Worm (Caenorhabditis elegans) whole organism, L2 larva: Measurements from ENCODE around the gene mltn-9.

Experiments used
- C34F6.9 ChIP-seq: fragments of 150-350 bp; optimal IDR thresholded peaks from 2 replicates; lab custom pipeline; 2014; ENCODE audit warnings: missing biosample characterization, missing genetic modification characterization
- F13H6.1 ChIP-seq: sonication (generic microtip); optimal IDR thresholded peaks from 2 replicates; lab custom pipeline; 2016; ENCODE audit warnings: missing genetic modification characterization, missing compliant biosample characterization
- R02D3.7 ChIP-seq: fragments of 150-350 bp; optimal IDR thresholded peaks from 2 replicates; lab custom pipeline; 2014; ENCODE audit warnings: missing biosample characterization, missing genetic modification characterization
- Y55F3AM.14 ChIP-seq: fragments of 200-800 bp; sonication (Bioruptor generic); optimal IDR thresholded peaks from 2 replicates; lab custom pipeline; 2018; ENCODE audit warnings: mild to moderate bottlenecking, missing genetic modification characterization, missing compliant biosample characterization
- ZK546.5 ChIP-seq: sonication (generic microtip); optimal IDR thresholded peaks from 2 replicates; lab custom pipeline; 2017; ENCODE audit warnings: missing biosample characterization, missing genetic modification characterization
- alr-1 ChIP-seq: fragments of 150-350 bp; optimal IDR thresholded peaks from 2 replicates; lab custom pipeline; 2014; ENCODE audit warnings: missing biosample characterization, missing genetic modification characterization
- aly-2 ChIP-seq: fragments of 150-350 bp; optimal IDR thresholded peaks from 2 replicates; lab custom pipeline; 2014; ENCODE audit warnings: missing biosample characterization, missing genetic modification characterization
- ama-1 ChIP-seq: fragments of 150-350 bp; optimal IDR thresholded peaks from 2 replicates; lab custom pipeline; 2018; ENCODE audit warnings: inconsistent platforms
- blmp-1 ChIP-seq: sonication (generic microtip); optimal IDR thresholded peaks from 2 replicates; lab custom pipeline; 2017; ENCODE audit warnings: missing genetic modification characterization, mild to moderate bottlenecking, missing compliant biosample characterization, antibody characterized with exemption, moderate library complexity; ENCODE audit not compliant: insufficient read depth
- ceh-16 ChIP-seq: fragments of 150-350 bp; optimal IDR thresholded peaks from 2 replicates; lab custom pipeline; 2014; ENCODE audit warnings: missing biosample characterization, missing genetic modification characterization
- ceh-82 ChIP-seq: fragments of 150-350 bp; optimal IDR thresholded peaks from 2 replicates; lab custom pipeline; 2014; ENCODE audit warnings: missing biosample characterization, missing genetic modification characterization
- crh-2 ChIP-seq: sonication (generic microtip); optimal IDR thresholded peaks from 2 replicates; lab custom pipeline; 2017; ENCODE audit warnings: missing biosample characterization, missing genetic modification characterization
- dmd-4 ChIP-seq: sonication (generic microtip); optimal IDR thresholded peaks from 2 replicates; lab custom pipeline; 2017; ENCODE audit warnings: missing biosample characterization, missing genetic modification characterization
- egl-27 ChIP-seq: sonication (generic microtip); optimal IDR thresholded peaks from 3 replicates; lab custom pipeline; 2017; ENCODE audit warnings: missing biosample characterization, missing genetic modification reagents, missing genetic modification characterization
- elt-1 ChIP-seq: fragments of 150-350 bp; optimal IDR thresholded peaks from 2 replicates; lab custom pipeline; 2014; ENCODE audit warnings: missing biosample characterization, missing genetic modification characterization
- elt-3 ChIP-seq: sonication (generic microtip); optimal IDR thresholded peaks from 2 replicates; lab custom pipeline; 2017; ENCODE audit warnings: missing biosample characterization, missing genetic modification characterization
- fos-1 ChIP-seq: fragments of 150-350 bp; optimal IDR thresholded peaks from 2 replicates; lab custom pipeline; 2014; ENCODE audit warnings: missing biosample characterization, missing genetic modification characterization
- gmeb-1 ChIP-seq: fragments of 150-350 bp; optimal IDR thresholded peaks from 2 replicates; lab custom pipeline; 2014; ENCODE audit warnings: missing biosample characterization, missing genetic modification characterization
- lin-11 ChIP-seq: fragments of 150-350 bp; sonication (generic microtip); optimal IDR thresholded peaks from 2 replicates; lab custom pipeline; 2014; ENCODE audit warnings: missing biosample characterization, missing genetic modification characterization, inconsistent platforms, mixed read lengths
- lin-13 ChIP-seq: fragments of 150-350 bp; optimal IDR thresholded peaks from 2 replicates; lab custom pipeline; 2014; ENCODE audit warnings: missing biosample characterization, missing genetic modification reagents, missing genetic modification characterization
- lin-39 ChIP-seq: fragments of 150-350 bp; optimal IDR thresholded peaks from 2 replicates; lab custom pipeline; 2014; ENCODE audit warnings: missing biosample characterization, missing genetic modification reagents, missing genetic modification characterization
- lsy-2 ChIP-seq, 2 experiments: fragments of 150-350 bp in 1 of 2; sonication (generic microtip) in 1 of 2; optimal IDR thresholded peaks; 2 replicates each; lab custom pipeline; 2014 to 2017; ENCODE audit warnings: missing biosample characterization in 2 of 2, missing genetic modification characterization in 2 of 2
- mab-5 ChIP-seq: fragments of 150-350 bp; optimal IDR thresholded peaks from 2 replicates; lab custom pipeline; 2014; ENCODE audit warnings: missing biosample characterization, missing genetic modification characterization
- mbf-1 ChIP-seq: sonication (generic microtip); optimal IDR thresholded peaks from 2 replicates; lab custom pipeline; 2017; ENCODE audit warnings: missing biosample characterization, missing genetic modification characterization
- mdl-1 ChIP-seq, 2 experiments: fragments of 150-350 bp in 1 of 2; sonication (generic microtip) in 1 of 2; optimal IDR thresholded peaks; 2 replicates each; lab custom pipeline; 2017; ENCODE audit warnings: missing biosample characterization in 2 of 2, missing genetic modification characterization in 2 of 2
- nhr-10 ChIP-seq: sonication (generic microtip); optimal IDR thresholded peaks from 2 replicates; lab custom pipeline; 2017; ENCODE audit warnings: missing biosample characterization, missing genetic modification characterization
- nhr-11 ChIP-seq: fragments of 150-350 bp; optimal IDR thresholded peaks from 2 replicates; lab custom pipeline; 2014; ENCODE audit warnings: missing biosample characterization, missing genetic modification characterization
- nhr-12 ChIP-seq: fragments of 150-350 bp; optimal IDR thresholded peaks from 2 replicates; lab custom pipeline; 2014; ENCODE audit warnings: missing biosample characterization, missing genetic modification characterization
- nhr-129 ChIP-seq: fragments of 150-350 bp; optimal IDR thresholded peaks from 2 replicates; lab custom pipeline; 2014; ENCODE audit warnings: missing biosample characterization, missing genetic modification characterization
- nhr-21 ChIP-seq: fragments of 150-350 bp; optimal IDR thresholded peaks from 2 replicates; lab custom pipeline; 2014; ENCODE audit warnings: missing biosample characterization, missing genetic modification characterization
- nhr-23 ChIP-seq: fragments of 150-350 bp; optimal IDR thresholded peaks from 2 replicates; lab custom pipeline; 2014; ENCODE audit warnings: missing biosample characterization, missing genetic modification reagents, missing genetic modification characterization
- nhr-237 ChIP-seq: fragments of 150-350 bp; optimal IDR thresholded peaks from 2 replicates; lab custom pipeline; 2014; ENCODE audit warnings: missing biosample characterization, missing genetic modification characterization
- nhr-25 ChIP-seq: fragments of 150-350 bp; sonication (generic microtip); optimal IDR thresholded peaks from 3 replicates; lab custom pipeline; 2014; ENCODE audit warnings: missing biosample characterization, missing genetic modification characterization
- nhr-6 ChIP-seq: fragments of 150-350 bp; optimal IDR thresholded peaks from 2 replicates; lab custom pipeline; 2014; ENCODE audit warnings: missing biosample characterization, missing genetic modification characterization
- nhr-77 ChIP-seq: fragments of 150-350 bp; optimal IDR thresholded peaks from 2 replicates; lab custom pipeline; 2014; ENCODE audit warnings: missing biosample characterization, missing genetic modification characterization
- peb-1 ChIP-seq: fragments of 150-350 bp; optimal IDR thresholded peaks from 2 replicates; lab custom pipeline; 2014; ENCODE audit warnings: missing biosample characterization, missing genetic modification characterization
- sem-4 ChIP-seq: fragments of 150-350 bp; optimal IDR thresholded peaks from 2 replicates; lab custom pipeline; 2014; ENCODE audit warnings: missing biosample characterization, missing genetic modification reagents, missing genetic modification characterization
- skn-1 ChIP-seq: sonication (generic microtip); optimal IDR thresholded peaks from 2 replicates; lab custom pipeline; 2017; ENCODE audit warnings: missing biosample characterization, missing genetic modification characterization
- sma-3 ChIP-seq: sonication (generic microtip); optimal IDR thresholded peaks from 2 replicates; lab custom pipeline; 2016; ENCODE audit warnings: missing genetic modification reagents, missing genetic modification characterization, missing compliant biosample characterization
- sma-9 ChIP-seq, 2 experiments: fragments of 150-350 bp in 1 of 2; sonication (generic microtip) in 1 of 2; optimal IDR thresholded peaks; 2 replicates each; lab custom pipeline; 2014 to 2016; ENCODE audit warnings: missing genetic modification characterization in 2 of 2, mild to moderate bottlenecking in 1 of 2, missing biosample characterization in 1 of 2, missing compliant biosample characterization in 1 of 2, missing genetic modification reagents in 1 of 2, moderate library complexity in 1 of 2
- snpc-4 ChIP-seq: fragments of 150-350 bp; optimal IDR thresholded peaks from 2 replicates; lab custom pipeline; 2014; ENCODE audit warnings: missing biosample characterization, missing genetic modification characterization
- unc-39 ChIP-seq: fragments of 150-350 bp; optimal IDR thresholded peaks from 2 replicates; lab custom pipeline; 2014; ENCODE audit warnings: missing biosample characterization, missing genetic modification characterization
- unc-55 ChIP-seq: fragments of 150-350 bp; sonication (generic microtip); optimal IDR thresholded peaks from 3 replicates; lab custom pipeline; 2014; ENCODE audit warnings: missing biosample characterization, missing genetic modification reagents, missing genetic modification characterization
- unc-62 ChIP-seq: fragments of 150-350 bp; optimal IDR thresholded peaks from 2 replicates; lab custom pipeline; 2014; ENCODE audit warnings: missing biosample characterization, missing genetic modification reagents, missing genetic modification characterization
- zag-1 ChIP-seq: fragments of 150-350 bp; optimal IDR thresholded peaks from 2 replicates; lab custom pipeline; 2014; ENCODE audit warnings: missing biosample characterization, missing genetic modification characterization
- ztf-1 ChIP-seq: fragments of 200-800 bp; sonication (Bioruptor generic); conservative IDR thresholded peaks from 2 replicates; pipeline ENCODE4 v1.3.6; 2022; ENCODE audit warnings: missing genetic modification characterization, missing compliant biosample characterization
- ztf-11 ChIP-seq: sonication (generic microtip); optimal IDR thresholded peaks from 2 replicates; lab custom pipeline; 2017; ENCODE audit warnings: missing biosample characterization, missing genetic modification characterization
- ztf-4 ChIP-seq: fragments of 150-350 bp; optimal IDR thresholded peaks from 2 replicates; lab custom pipeline; 2014; ENCODE audit warnings: missing biosample characterization, missing genetic modification characterization

mltn-9 gene

ce11 chrII:14597788-14598187 is 18.0 kb upstream of the mltn-9 start:
- TF ChIP-seq sma-9 (GFP tag; optimal IDR thresholded peaks at IDR 0.05; lab: Kevin White, UChicago) = peak; percentile 48
- TF ChIP-seq sma-9 (tag; optimal IDR thresholded peaks at IDR 0.05; lab: Kevin White, UChicago) = no peak
- TF ChIP-seq elt-1 (tag; lab: Kevin White, UChicago) = no peak
- TF ChIP-seq nhr-21 (tag; lab: Kevin White, UChicago) = peak; percentile 2
- TF ChIP-seq lin-11 (tag; lab: Kevin White, UChicago) = no peak
- no peak for TF ChIP-seq unc-62 (GFP tag; lab: Kevin White, UChicago)
- TF ChIP-seq elt-3 (tag; lab: Kevin White, UChicago) = no peak

ce11 chrII:14598367-14598766 is 17.5 kb upstream of the mltn-9 start:
- TF ChIP-seq aly-2 (tag; lab: Kevin White, UChicago) (no peak), ztf-1 (GFP tag; lab: Robert Waterston, UW) (no peak), zag-1 (tag; lab: Kevin White, UChicago) (no peak), egl-27 (tag; lab: Kevin White, UChicago) (no peak), F13H6.1 (tag; lab: Kevin White, UChicago) (peak; percentile 76), ceh-16 (no peak), ama-1 (lab: Kevin White, UChicago) (peak; percentile 34), unc-39 (tag; lab: Kevin White, UChicago) (no peak), lsy-2 (tag; optimal IDR thresholded peaks at IDR 0.05; lab: Kevin White, UChicago) (peak in 1 of 2 experiments; percentile 81), crh-2 (tag; lab: Kevin White, UChicago) (peak; percentile 81), dmd-4 (tag; lab: Kevin White, UChicago) (no peak), nhr-77 (no peak), sma-9 (GFP tag; optimal IDR thresholded peaks at IDR 0.05; lab: Kevin White, UChicago) (peak; percentile 89), sma-9 (tag; optimal IDR thresholded peaks at IDR 0.05; lab: Kevin White, UChicago) (no peak), ceh-82 (tag; lab: Kevin White, UChicago) (no peak), ztf-11 (tag; lab: Kevin White, UChicago) (no peak), unc-62 (GFP tag; lab: Kevin White, UChicago) (no peak), nhr-23 (tag; lab: Kevin White, UChicago) (no peak), fos-1 (tag; lab: Kevin White, UChicago) (peak; percentile 50), unc-55 (GFP tag; lab: Kevin White, UChicago) (no peak), skn-1 (tag; lab: Kevin White, UChicago) (no peak), gmeb-1 (tag; lab: Kevin White, UChicago) (peak; percentile 49), ztf-4 (tag; lab: Kevin White, UChicago) (peak; percentile 68), mbf-1 (tag; lab: Kevin White, UChicago) (no peak), lin-13 (peak; percentile 22), nhr-10 (tag; lab: Kevin White, UChicago) (peak; percentile 7), elt-3 (tag; lab: Kevin White, UChicago) (no peak), peb-1 (tag; lab: Kevin White, UChicago) (no peak), mab-5 (tag; lab: Kevin White, UChicago) (peak; percentile 20), lin-39 (tag; lab: Kevin White, UChicago) (no peak), R02D3.7 (tag; lab: Kevin White, UChicago) (no peak), snpc-4 (tag; lab: Kevin White, UChicago) (peak; percentile 34), nhr-237 (tag; lab: Kevin White, UChicago) (no peak), nhr-11 (tag; lab: Kevin White, UChicago) (no peak), sem-4 (no peak), C34F6.9 (tag; lab: Kevin White, UChicago) (peak; percentile 78), nhr-12 (no peak), alr-1 (tag; lab: Kevin White, UChicago) (no peak), nhr-21 (tag; lab: Kevin White, UChicago) (no peak), elt-1 (tag; lab: Kevin White, UChicago) (no peak), nhr-25 (no peak), lin-11 (tag; lab: Kevin White, UChicago) (no peak), ZK546.5 (tag; lab: Kevin White, UChicago) (no peak), sma-3 (GFP tag; lab: Kevin White, UChicago) (peak; percentile 64), Y55F3AM.14 (GFP tag; lab: Kevin White, UChicago) (no peak), mdl-1 (tag; optimal IDR thresholded peaks at IDR 0.05; lab: Kevin White, UChicago) (peak in 1 of 2 experiments; percentile 63), nhr-6 (tag; lab: Kevin White, UChicago) (peak; percentile 45), blmp-1 (no peak), nhr-129 (tag; lab: Kevin White, UChicago) (peak; percentile 91)
